Worm (Caenorhabditis elegans) whole organism, L3 larva: ENCODE results near the gene clec-180.

Source experiments
- ZK546.5 ChIP-seq: sonication (generic microtip); optimal IDR thresholded peaks from 2 replicates; lab custom pipeline; 2017; ENCODE audit warnings: missing biosample characterization, missing genetic modification characterization
- ama-1 ChIP-seq: fragments of 150-350 bp; optimal IDR thresholded peaks from 2 replicates; lab custom pipeline; 2018
- egl-27 ChIP-seq: sonication (generic microtip); optimal IDR thresholded peaks from 4 replicates; lab custom pipeline; 2017; ENCODE audit warnings: missing biosample characterization, missing genetic modification reagents, missing genetic modification characterization
- nfya-1 ChIP-seq: sonication (generic microtip); optimal IDR thresholded peaks from 2 replicates; lab custom pipeline; 2017; ENCODE audit warnings: missing genetic modification characterization, mild to moderate bottlenecking, missing compliant biosample characterization, antibody characterized with exemption, moderate library complexity; ENCODE audit not compliant: insufficient read depth
- nhr-11 ChIP-seq: fragments of 150-350 bp; optimal IDR thresholded peaks from 2 replicates; lab custom pipeline; 2014; ENCODE audit warnings: missing biosample characterization, missing genetic modification characterization
- nhr-28 ChIP-seq: fragments of 150-350 bp; optimal IDR thresholded peaks from 2 replicates; lab custom pipeline; 2014; ENCODE audit warnings: missing biosample characterization, missing genetic modification characterization
- nhr-76 ChIP-seq: fragments of 150-350 bp; sonication (generic microtip); optimal IDR thresholded peaks from 5 replicates; lab custom pipeline; 2014; ENCODE audit warnings: missing biosample characterization, missing genetic modification characterization
- pha-4 ChIP-seq: fragments of 150-350 bp; optimal IDR thresholded peaks from 2 replicates; lab custom pipeline; 2014; ENCODE audit warnings: missing biosample characterization, missing genetic modification reagents, missing genetic modification characterization
- pqm-1 ChIP-seq: fragments of 150-350 bp; optimal IDR thresholded peaks from 2 replicates; lab custom pipeline; 2017; ENCODE audit warnings: missing biosample characterization, missing genetic modification characterization, inconsistent platforms
- unc-39 ChIP-seq: sonication (generic microtip); optimal IDR thresholded peaks from 4 replicates; lab custom pipeline; 2017; ENCODE audit warnings: missing biosample characterization, missing genetic modification characterization
- unc-62 ChIP-seq: fragments of 150-350 bp; sonication (generic microtip); optimal IDR thresholded peaks from 4 replicates; lab custom pipeline; 2014; ENCODE audit warnings: missing biosample characterization, missing genetic modification reagents, missing genetic modification characterization
- ztf-11 ChIP-seq: fragments of 150-350 bp; optimal IDR thresholded peaks from 2 replicates; lab custom pipeline; 2014; ENCODE audit warnings: missing biosample characterization, missing genetic modification characterization

DNA sequence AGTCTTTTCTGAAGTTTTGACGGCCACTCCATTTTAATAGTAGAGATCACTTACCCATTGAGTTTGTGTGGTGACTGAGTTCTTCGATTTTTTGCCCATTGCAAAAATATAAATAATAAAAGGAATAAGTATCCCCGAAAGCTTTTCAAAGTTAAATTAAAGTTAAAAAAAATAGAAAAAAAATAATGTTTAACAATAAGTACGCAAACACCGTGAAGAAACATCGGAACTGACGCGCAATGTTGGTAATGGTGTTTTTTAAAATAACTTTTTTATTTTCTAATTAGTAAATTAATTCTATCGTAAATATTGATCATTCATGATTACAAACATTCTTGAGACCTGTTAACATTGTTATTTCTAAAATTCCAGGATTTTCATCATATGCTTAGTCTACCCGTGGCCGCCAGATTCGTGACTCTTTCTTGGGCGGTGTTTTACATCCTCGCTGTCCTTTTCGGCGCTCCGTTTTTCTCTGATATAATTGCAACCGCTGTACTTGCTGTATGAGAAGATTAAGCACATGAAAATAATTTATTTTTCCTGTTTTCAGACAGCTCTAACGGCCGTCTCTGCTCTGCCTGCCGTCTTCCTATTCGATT lies 12.3 kb upstream of the clec-180 start, which contains the start of the genes F49E8.7, F49E8.8 and nprl-2:
- TF ChIP-seq ama-1 (lab: Kevin White, UChicago) (no peak), nfya-1 (no peak), egl-27 (tag; lab: Kevin White, UChicago) (no peak), nhr-76 (tag; lab: Kevin White, UChicago) (no peak), nhr-11 (tag; lab: Kevin White, UChicago) (no peak), ztf-11 (tag; lab: Kevin White, UChicago) (no peak), nhr-28 (tag; lab: Kevin White, UChicago) (no peak), unc-62 (GFP tag; lab: Kevin White, UChicago) (no peak), pqm-1 (tag; lab: Kevin White, UChicago) (no peak), pha-4 (tag; lab: Kevin White, UChicago) (peak; percentile 32), unc-39 (no peak), ZK546.5 (tag; lab: Kevin White, UChicago) (no peak)
